Worm (Caenorhabditis elegans) whole organism, young adult: Measurements from ENCODE around the gene Y116A8C.23.

ENCODE experiments used
- B0336.3 ChIP-seq: fragments of 200-800 bp; sonication (Bioruptor generic); IDR thresholded peaks from 2 replicates; pipeline ENCODE4 v1.3.6; 2022; ENCODE audit warnings: missing genetic modification characterization, missing compliant biosample characterization
- C06A6.2 ChIP-seq: fragments of 200-800 bp; sonication (Bioruptor generic); conservative IDR thresholded peaks from 2 replicates; pipeline ENCODE4 v1.3.6; 2022; ENCODE audit warnings: missing genetic modification characterization, missing compliant biosample characterization
- C17E4.6 ChIP-seq: fragments of 200-800 bp; sonication (Bioruptor generic); IDR thresholded peaks from 2 replicates; pipeline ENCODE4 v1.3.6; 2022; ENCODE audit warnings: missing genetic modification reagents, missing genetic modification characterization, missing compliant biosample characterization
- F23B12.7 ChIP-seq: sonication (generic microtip); optimal IDR thresholded peaks from 2 replicates; lab custom pipeline; 2017; ENCODE audit warnings: missing genetic modification characterization, mild to moderate bottlenecking, missing compliant biosample characterization, antibody characterized with exemption, moderate library complexity; ENCODE audit not compliant: insufficient read depth
- F52B5.7 ChIP-seq: sonication (generic microtip); optimal IDR thresholded peaks from 2 replicates; lab custom pipeline; 2016; ENCODE audit warnings: mild to moderate bottlenecking, missing genetic modification characterization, missing compliant biosample characterization
- F57C9.4 ChIP-seq: sonication (generic microtip); optimal IDR thresholded peaks from 2 replicates; lab custom pipeline; 2017; ENCODE audit warnings: mild to moderate bottlenecking, missing genetic modification characterization, missing compliant biosample characterization
- K11D2.4 ChIP-seq: fragments of 200-800 bp; sonication (Bioruptor generic); IDR thresholded peaks from 2 replicates; pipeline ENCODE4 v1.3.6; 2022; ENCODE audit warnings: missing genetic modification reagents, missing genetic modification characterization, missing compliant biosample characterization
- Y53G8AR.9 ChIP-seq: fragments of 200-800 bp; sonication (Bioruptor generic); conservative IDR thresholded peaks from 2 replicates; pipeline ENCODE4 v1.3.6; 2022; ENCODE audit warnings: missing genetic modification reagents, missing genetic modification characterization, missing compliant biosample characterization
- Y56A3A.18 ChIP-seq: fragments of 200-800 bp; sonication (Bioruptor generic); IDR thresholded peaks from 2 replicates; pipeline ENCODE4 v1.3.6; 2022; ENCODE audit warnings: missing genetic modification reagents, missing genetic modification characterization, missing compliant biosample characterization
- Y67H2A.10 ChIP-seq: fragments of 200-800 bp; sonication (Bioruptor generic); conservative IDR thresholded peaks from 2 replicates; pipeline ENCODE4 v1.3.6; 2022; ENCODE audit warnings: missing genetic modification reagents, missing genetic modification characterization, missing compliant biosample characterization
- atf-7 ChIP-seq: sonication (generic microtip); optimal IDR thresholded peaks from 2 replicates; lab custom pipeline; 2017; ENCODE audit warnings: mild to moderate bottlenecking, missing genetic modification characterization, missing compliant biosample characterization
- ceh-100 ChIP-seq: fragments of 200-800 bp; sonication (Bioruptor generic); IDR thresholded peaks from 2 replicates; pipeline ENCODE4 v1.3.6; 2022; ENCODE audit warnings: missing genetic modification reagents, missing genetic modification characterization, missing compliant biosample characterization
- ceh-27 ChIP-seq: fragments of 200-800 bp; sonication (Bioruptor generic); optimal IDR thresholded peaks from 2 replicates; lab custom pipeline; 2018; ENCODE audit warnings: mild to moderate bottlenecking, missing genetic modification characterization, moderate library complexity, missing compliant biosample characterization
- efl-1 ChIP-seq: fragments of 150-350 bp; optimal IDR thresholded peaks from 2 replicates; lab custom pipeline; 2014; ENCODE audit warnings: missing biosample characterization, missing genetic modification reagents, missing genetic modification characterization
- egl-18 ChIP-seq: fragments of 200-800 bp; sonication (Bioruptor generic); IDR thresholded peaks from 2 replicates; pipeline ENCODE4 v1.3.6; 2022; ENCODE audit warnings: missing genetic modification reagents, missing genetic modification characterization, missing compliant biosample characterization
- egl-44 ChIP-seq: fragments of 200-800 bp; sonication (Bioruptor generic); IDR thresholded peaks from 2 replicates; pipeline ENCODE4 v1.3.6; 2022; ENCODE audit warnings: missing genetic modification reagents, missing genetic modification characterization, missing compliant biosample characterization
- egrh-3 ChIP-seq: fragments of 200-800 bp; sonication (Bioruptor generic); IDR thresholded peaks from 2 replicates; pipeline ENCODE4 v1.3.6; 2022; ENCODE audit warnings: missing genetic modification reagents, missing genetic modification characterization, missing compliant biosample characterization
- ets-4 ChIP-seq: fragments of 200-800 bp; sonication (Bioruptor generic); optimal IDR thresholded peaks from 2 replicates; lab custom pipeline; 2018; ENCODE audit warnings: mild to moderate bottlenecking, missing genetic modification characterization, missing compliant biosample characterization
- hsf-1 ChIP-seq: fragments of 200-800 bp; sonication (Bioruptor generic); IDR thresholded peaks from 2 replicates; pipeline ENCODE4 v1.3.6; 2022; ENCODE audit warnings: missing genetic modification reagents, missing genetic modification characterization, missing compliant biosample characterization
- let-526 ChIP-seq: fragments of 200-800 bp; sonication (Bioruptor generic); IDR thresholded peaks from 2 replicates; pipeline ENCODE4 v1.3.6; 2022; ENCODE audit warnings: missing genetic modification reagents, missing genetic modification characterization, missing compliant biosample characterization
- lsl-1 ChIP-seq: fragments of 200-800 bp; sonication (Bioruptor generic); optimal IDR thresholded peaks from 2 replicates; lab custom pipeline; 2018; ENCODE audit warnings: mild to moderate bottlenecking, missing genetic modification characterization, moderate library complexity, missing compliant biosample characterization
- mcd-1 ChIP-seq: fragments of 200-800 bp; sonication (Bioruptor generic); IDR thresholded peaks from 2 replicates; pipeline ENCODE4 v1.3.6; 2022; ENCODE audit warnings: missing genetic modification reagents, missing genetic modification characterization, missing compliant biosample characterization
- mes-4 ChIP-seq: sonication (generic microtip); optimal IDR thresholded peaks from 2 replicates; lab custom pipeline; 2016; ENCODE audit warnings: missing genotype, missing genetic modification characterization, missing compliant biosample characterization
- nfya-2 ChIP-seq: fragments of 200-800 bp; sonication (Bioruptor generic); IDR thresholded peaks from 2 replicates; pipeline ENCODE4 v1.3.6; 2022; ENCODE audit warnings: missing genetic modification reagents, missing genetic modification characterization, missing compliant biosample characterization
- nfyb-1 ChIP-seq: fragments of 200-800 bp; sonication (Bioruptor generic); IDR thresholded peaks from 2 replicates; pipeline ENCODE4 v1.3.6; 2022; ENCODE audit warnings: missing genetic modification reagents, missing genetic modification characterization, missing compliant biosample characterization
- nhr-120 ChIP-seq: fragments of 200-800 bp; sonication (Bioruptor generic); IDR thresholded peaks from 2 replicates; pipeline ENCODE4 v1.3.6; 2022; ENCODE audit warnings: missing genetic modification characterization, missing compliant biosample characterization
- nhr-90 ChIP-seq: sonication (generic microtip); optimal IDR thresholded peaks from 2 replicates; lab custom pipeline; 2016; ENCODE audit warnings: missing genotype, mild to moderate bottlenecking, missing genetic modification characterization, missing compliant biosample characterization
- rcor-1 ChIP-seq: fragments of 200-800 bp; sonication (Bioruptor generic); IDR thresholded peaks from 2 replicates; pipeline ENCODE4 v1.3.6; 2022; ENCODE audit warnings: missing genetic modification reagents, missing genetic modification characterization, missing compliant biosample characterization
- rpc-1 ChIP-seq, 2 experiments: fragments of 150-350 bp in 1 of 2; sonication (generic microtip) in 1 of 2; optimal IDR thresholded peaks; 2 replicates each; lab custom pipeline; 2014 to 2018; ENCODE audit warnings: missing biosample characterization in 1 of 2, missing genetic modification characterization in 1 of 2, missing genetic modification reagents in 1 of 2, missing genotype in 1 of 2
- sea-2 ChIP-seq: fragments of 200-800 bp; sonication (Bioruptor generic); IDR thresholded peaks from 2 replicates; pipeline ENCODE4 v1.3.6; 2022; ENCODE audit warnings: missing genetic modification characterization, missing compliant biosample characterization
- snpc-1.1 ChIP-seq: sonication (generic microtip); optimal IDR thresholded peaks from 2 replicates; lab custom pipeline; 2017; ENCODE audit warnings: missing genetic modification characterization, mild to moderate bottlenecking, missing compliant biosample characterization, antibody characterized with exemption, moderate library complexity, missing genotype, missing genetic modification reagents; ENCODE audit not compliant: insufficient read depth
- snpc-4 ChIP-seq, 5 experiments: fragments of 150-350 bp in 1 of 5; sonication (generic microtip) in 4 of 5; optimal IDR thresholded peaks; 2 replicates each; lab custom pipeline; 2014 to 2018; ENCODE audit warnings: missing genetic modification characterization in 5 of 5, missing biosample characterization in 3 of 5, antibody characterized with exemption in 2 of 5, mild to moderate bottlenecking in 2 of 5, missing compliant biosample characterization in 2 of 5, missing genotype in 2 of 5, moderate library complexity in 2 of 5, missing genetic modification reagents in 1 of 5
- somi-1 ChIP-seq: fragments of 200-800 bp; sonication (Bioruptor generic); optimal IDR thresholded peaks from 2 replicates; lab custom pipeline; 2018; ENCODE audit warnings: mild to moderate bottlenecking, missing genetic modification characterization, missing compliant biosample characterization
- xnd-1 ChIP-seq: sonication (generic microtip); optimal IDR thresholded peaks from 2 replicates; lab custom pipeline; 2016; ENCODE audit warnings: missing genotype, missing genetic modification reagents, missing genetic modification characterization, missing compliant biosample characterization
- zim-3 ChIP-seq: sonication (generic microtip); optimal IDR thresholded peaks from 2 replicates; lab custom pipeline; 2017; ENCODE audit warnings: mild to moderate bottlenecking, missing genetic modification characterization, moderate library complexity, missing compliant biosample characterization
- ztf-3 ChIP-seq: fragments of 200-800 bp; sonication (Bioruptor generic); optimal IDR thresholded peaks from 2 replicates; lab custom pipeline; 2018; ENCODE audit warnings: mild to moderate bottlenecking, missing genetic modification characterization, missing compliant biosample characterization

Gene Y116A8C.23

DNA sequence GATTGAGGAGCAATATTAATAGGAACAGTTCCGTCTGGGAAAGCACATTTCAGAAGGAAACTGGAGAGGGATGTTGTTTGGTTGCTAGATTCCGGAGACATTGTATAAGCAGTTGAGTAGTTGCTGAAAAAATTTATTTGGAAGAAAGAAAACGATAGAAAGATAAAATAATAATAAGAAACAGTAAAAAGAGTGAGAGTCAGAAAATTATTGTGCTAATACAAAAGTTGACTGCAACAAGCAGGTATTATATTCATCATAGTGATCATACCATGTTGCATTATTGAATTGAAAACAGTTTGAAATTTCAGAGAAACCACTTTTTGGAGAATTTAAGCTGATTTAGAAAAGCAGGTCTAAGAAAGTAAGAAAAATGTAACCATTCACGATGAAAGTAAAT, 13.8 kb upstream of the Y116A8C.23 start, which contains the start of gene Y116A8C.19:
Gene Y116A8C.19, minus strand, starts transcription at position 101 of the 400 bp plus-strand sequence.
- TF ChIP-seq Y56A3A.18 (no peak), rcor-1 (GFP tag; lab: Robert Waterston, UW) (no peak), xnd-1 (tag; lab: Kevin White, UChicago) (no peak), efl-1 (GFP tag; lab: Kevin White, UChicago) (no peak)

DNA sequence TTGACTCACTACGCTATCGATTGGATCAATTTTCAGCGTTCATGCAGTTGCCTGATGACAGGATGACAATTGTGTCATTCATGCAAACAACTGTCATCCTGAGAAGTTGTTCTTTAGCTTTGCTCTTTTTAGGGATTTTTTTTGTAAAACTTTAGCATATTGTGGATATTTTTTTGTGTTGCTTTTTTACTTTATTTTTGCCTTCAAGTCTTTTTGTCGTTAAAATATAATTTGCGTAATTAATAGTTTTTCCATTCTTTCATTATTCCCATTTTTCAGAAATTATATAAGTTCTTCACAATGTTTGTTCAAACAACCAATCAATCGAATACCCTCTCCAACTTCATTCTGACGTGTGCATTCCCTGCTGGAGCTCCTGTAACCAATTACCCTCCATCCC, 12.7 kb upstream of the Y116A8C.23 start, which contains the start of gene Y116A8C.20:
Gene Y116A8C.20, plus strand, starts transcription at position 301 of the 400 bp plus-strand sequence.
- TF ChIP-seq nfyb-1 (no peak), egrh-3 (GFP tag; lab: Robert Waterston, UW) (no peak), F57C9.4 (tag; lab: Kevin White, UChicago) (no peak), sea-2 (GFP tag; lab: Robert Waterston, UW) (no peak), K11D2.4 (no peak), nhr-120 (GFP tag; lab: Robert Waterston, UW) (no peak), ceh-100 (GFP tag; lab: Robert Waterston, UW) (no peak), F52B5.7 (tag; lab: Kevin White, UChicago) (no peak), rcor-1 (GFP tag; lab: Robert Waterston, UW) (no peak), C06A6.2 (GFP tag; lab: Robert Waterston, UW) (no peak), F23B12.7 (tag; lab: Kevin White, UChicago) (no peak), C17E4.6 (GFP tag; lab: Robert Waterston, UW) (no peak), ceh-27 (GFP tag; lab: Kevin White, UChicago) (no peak)

DNA sequence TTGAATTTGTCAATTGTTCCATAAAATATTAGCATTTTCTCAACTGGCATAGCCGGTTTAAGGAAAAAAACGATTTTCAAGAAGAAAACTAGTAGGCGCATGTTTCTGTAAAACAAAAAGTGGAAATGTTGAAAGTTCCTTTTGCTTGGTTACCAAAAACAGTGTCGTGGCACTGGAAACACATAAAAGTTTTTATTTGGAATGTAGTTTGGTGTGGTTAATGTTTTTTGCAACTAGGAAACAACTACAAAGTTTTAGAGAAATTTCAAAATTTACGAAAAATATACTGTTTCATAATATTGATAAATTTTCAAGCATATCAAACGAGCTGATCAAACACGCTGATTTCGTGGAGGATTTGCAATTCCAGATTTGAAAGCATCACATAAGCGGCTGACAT, 7.7 kb upstream of the Y116A8C.23 start, which contains the start of gene clec-195:
Gene clec-195, minus strand, starts transcription at position 101 of the 400 bp plus-strand sequence.
- TF ChIP-seq snpc-4 (GFP tag; optimal IDR thresholded peaks at IDR 0.05; lab: Kevin White, UChicago) (no peak), snpc-4 (tag; optimal IDR thresholded peaks at IDR 0.05; lab: Kevin White, UChicago) (no peak), snpc-1.1 (no peak), Y53G8AR.9 (GFP tag; lab: Robert Waterston, UW) (no peak), nhr-90 (tag; lab: Kevin White, UChicago) (no peak), F23B12.7 (tag; lab: Kevin White, UChicago) (no peak), ztf-3 (GFP tag; lab: Kevin White, UChicago) (no peak), egl-18 (GFP tag; lab: Robert Waterston, UW) (no peak)

DNA sequence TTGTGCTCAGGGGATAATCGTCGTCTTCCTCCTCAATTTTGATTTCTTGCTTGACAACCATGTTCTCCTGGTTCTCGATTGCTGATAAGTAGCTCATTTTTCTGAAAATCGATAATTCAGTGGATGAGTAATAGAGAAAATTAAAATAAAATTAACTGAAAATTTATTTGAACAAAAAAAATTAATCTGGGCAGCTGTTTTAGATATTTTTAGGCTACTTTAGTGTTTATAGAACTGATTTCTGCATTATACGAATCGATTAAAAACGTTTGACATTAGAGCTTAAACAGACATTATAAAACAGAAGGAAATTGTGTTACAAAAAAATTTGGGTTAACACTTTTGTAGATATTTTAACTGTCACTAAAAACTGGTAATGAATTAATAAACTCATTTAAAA, 5.1 kb upstream of the Y116A8C.23 start, which contains the start of gene athp-3:
Gene athp-3, minus strand, starts transcription at position 101 of the 400 bp plus-strand sequence.
- TF ChIP-seq mes-4 (tag; lab: Kevin White, UChicago) (no peak), B0336.3 (no peak), mcd-1 (GFP tag; lab: Robert Waterston, UW) (no peak), nfya-2 (GFP tag; lab: Robert Waterston, UW) (no peak), nfyb-1 (no peak), ets-4 (GFP tag; lab: Kevin White, UChicago) (no peak)
- TF ChIP-seq, all 124 proteins: peak for 0

DNA sequence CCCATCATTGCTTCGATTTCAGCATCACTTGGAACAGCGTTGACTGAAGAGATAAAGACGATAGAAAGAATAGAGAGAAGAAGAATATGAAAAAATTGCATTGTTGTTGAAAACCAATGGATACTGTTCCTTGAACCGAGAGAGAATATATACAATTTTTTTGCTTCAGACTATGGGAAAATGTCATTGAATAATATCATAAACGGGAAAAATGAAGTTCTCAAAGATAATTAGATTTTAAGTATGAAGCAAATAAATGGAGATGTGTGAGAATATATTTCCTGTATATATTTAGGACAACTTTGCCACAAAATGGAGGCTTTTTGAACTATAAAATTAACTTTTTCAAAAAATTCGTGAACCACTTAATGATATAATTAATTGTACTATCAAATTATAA, 4.7 kb downstream of the Y116A8C.23 start, which contains the start of gene Y116A8C.44:
Gene Y116A8C.44, minus strand, starts transcription at position 101 of the 400 bp plus-strand sequence.
- TF ChIP-seq let-526 (no peak), rcor-1 (GFP tag; lab: Robert Waterston, UW) (no peak), somi-1 (GFP tag; lab: Kevin White, UChicago) (no peak), atf-7 (no peak), snpc-1.1 (no peak), rpc-1 (optimal IDR thresholded peaks at IDR 0.05; lab: Kevin White, UChicago) (no peak), rpc-1 (tag; optimal IDR thresholded peaks at IDR 0.05; lab: Kevin White, UChicago) (no peak), zim-3 (no peak), lsl-1 (GFP tag; lab: Kevin White, UChicago) (no peak), Y67H2A.10 (GFP tag; lab: Robert Waterston, UW) (no peak), hsf-1 (GFP tag; lab: Robert Waterston, UW) (no peak), egl-44 (GFP tag; lab: Robert Waterston, UW) (no peak)
